Worm (Caenorhabditis elegans) whole organism, L4/young adult: ENCODE measurements around the gene C27A7.6.

ENCODE experiments used
- W03F9.2 ChIP-seq: fragments of 150-350 bp; optimal IDR thresholded peaks from 2 replicates; lab custom pipeline; 2014; ENCODE audit warnings: missing biosample characterization, missing genetic modification characterization
- dao-5 ChIP-seq: sonication (generic microtip); optimal IDR thresholded peaks from 2 replicates; lab custom pipeline; 2016; ENCODE audit warnings: missing genotype, missing genetic modification characterization, moderate library complexity, missing compliant biosample characterization

ce11 chrV:12114693-12115092 is 15.9 kb downstream of the C27A7.6 start, which contains the start of gene spin-1:
- TF ChIP-seq dao-5 (tag; lab: Kevin White, UChicago), result no peak
- no peak for TF ChIP-seq W03F9.2
